Fruit fly (Drosophila melanogaster) whole organism, embryonic: ENCODE results near the gene Ror.

Source experiments
- CG1602 ChIP-seq: fragments of 200-800 bp; sonication (Bioruptor generic); optimal IDR thresholded peaks from 3 replicates; lab custom pipeline; 2016; ENCODE audit warnings: missing biosample characterization, missing genetic modification characterization
- Pdp1 ChIP-seq, 2 experiments: fragments of 200-800 bp; sonication (Bioruptor generic); optimal IDR thresholded peaks; 3 replicates each; lab custom pipeline; 2016; ENCODE audit warnings: missing biosample characterization in 2 of 2, missing genetic modification characterization in 2 of 2, mild to moderate bottlenecking in 1 of 2, moderate library complexity in 1 of 2
- Sox102F ChIP-seq: fragments of 200-800 bp; sonication (Bioruptor generic); optimal IDR thresholded peaks from 2 replicates; lab custom pipeline; 2018; ENCODE audit warnings: missing biosample characterization, mild to moderate bottlenecking, missing genetic modification characterization, moderate library complexity
- danr ChIP-seq: fragments of 200-800 bp; sonication (Bioruptor generic); IDR thresholded peaks from 2 replicates; pipeline ENCODE4 v1.3.6; 2022; ENCODE audit warnings: missing biosample characterization, missing genetic modification characterization
- mld ChIP-seq: fragments of 200-800 bp; sonication (Bioruptor generic); IDR thresholded peaks from 3 replicates; pipeline ENCODE4 v1.3.6; 2022; ENCODE audit warnings: missing biosample characterization, missing genetic modification characterization; ENCODE audit not compliant: partially characterized antibody
- onecut ChIP-seq: fragments of 200-800 bp; sonication (Bioruptor generic); IDR thresholded peaks from 2 replicates; pipeline ENCODE4 v1.3.6; 2022; ENCODE audit warnings: missing biosample characterization, missing genetic modification characterization

DNA sequence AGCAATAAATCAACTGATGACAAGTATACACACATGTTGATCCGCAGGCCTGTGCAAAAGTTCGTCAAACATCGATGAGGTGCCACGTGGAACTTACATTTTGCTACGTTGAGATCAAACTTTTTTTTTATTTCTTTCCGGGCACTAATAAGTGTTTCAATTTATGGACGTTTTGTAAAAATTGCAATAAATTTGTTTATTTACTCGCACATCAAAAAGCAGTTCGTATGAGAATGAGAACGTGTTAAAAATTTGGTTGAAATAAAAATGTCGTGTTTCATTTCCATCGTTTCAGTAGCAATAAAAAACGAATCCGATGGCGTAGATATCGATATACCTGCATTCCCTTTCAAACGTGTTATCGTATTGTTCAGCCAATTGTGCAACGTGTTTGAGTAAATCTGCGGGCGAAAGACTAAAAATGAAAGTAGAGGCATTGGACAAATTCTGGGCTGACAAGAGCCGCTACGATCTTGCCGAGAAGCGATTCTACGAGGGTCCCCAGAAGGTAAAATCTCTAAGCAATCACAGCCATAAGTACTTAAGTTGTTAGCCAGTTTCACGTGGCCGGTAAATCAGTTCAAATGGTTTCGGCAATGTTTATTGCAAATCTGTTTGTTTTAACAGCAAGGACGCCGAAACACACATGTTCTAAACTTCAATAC is 19.4 kb upstream of the Ror start, which contains the start of gene eEF1delta:
- peak in 1 of 2 experiments; percentile 95 for TF ChIP-seq Pdp1 (GFP tag; optimal IDR thresholded peaks at IDR 0.05; lab: Kevin White, UChicago)
- TF ChIP-seq Sox102F (GFP tag; lab: Kevin White, UChicago) = no peak
- no peak for TF ChIP-seq onecut
- no peak for TF ChIP-seq mld (GFP tag; lab: Robert Waterston, UW)
- TF ChIP-seq CG1602 (GFP tag; lab: Kevin White, UChicago) = no peak
- TF ChIP-seq danr (GFP tag; lab: Robert Waterston, UW) = no peak
